Worm (Caenorhabditis elegans): ENCODE measurements around the gene chil-4.

- TF ChIP-seq flt-1 (GFP tag; IDR thresholded peaks at IDR 0.05) (no peak), ztf-29 (GFP tag; IDR thresholded peaks at IDR 0.05) (no peak)
These were observed 44.8 kb upstream of the chil-4 start, which contains the start of gene unc-4 for ce11 chrII:9900276-9900675.
